Worm (Caenorhabditis elegans) whole organism, L4 larva: ENCODE measurements around the gene lurp-2.

Experiments
- D1046.2 ChIP-seq: fragments of 200-800 bp; sonication (Bioruptor generic); IDR thresholded peaks from 2 replicates; pipeline ENCODE4 v1.3.6; 2022; ENCODE audit warnings: missing genetic modification characterization, missing compliant biosample characterization
- F10B5.3 ChIP-seq: sonication (generic microtip); optimal IDR thresholded peaks from 2 replicates; lab custom pipeline; 2016; ENCODE audit warnings: mild to moderate bottlenecking, missing genetic modification characterization, missing compliant biosample characterization
- F26F4.8 ChIP-seq: fragments of 200-800 bp; sonication (Bioruptor generic); conservative IDR thresholded peaks from 2 replicates; pipeline ENCODE4 v1.3.6; 2022; ENCODE audit warnings: missing genetic modification characterization, missing compliant biosample characterization
- F37D6.2 ChIP-seq: sonication (generic microtip); optimal IDR thresholded peaks from 2 replicates; lab custom pipeline; 2016; ENCODE audit warnings: mild to moderate bottlenecking, missing genetic modification characterization, missing compliant biosample characterization
- F49E8.2 ChIP-seq: sonication (generic microtip); optimal IDR thresholded peaks from 2 replicates; lab custom pipeline; 2016; ENCODE audit warnings: missing compliant biosample characterization, mild to moderate bottlenecking, missing genetic modification characterization, borderline replicate concordance
- R02D3.7 ChIP-seq: fragments of 150-350 bp; sonication (generic microtip); optimal IDR thresholded peaks from 3 replicates; lab custom pipeline; 2014; ENCODE audit warnings: missing biosample characterization, missing genetic modification characterization
- T20F7.1 ChIP-seq: fragments of 200-800 bp; sonication (Bioruptor generic); optimal IDR thresholded peaks from 2 replicates; lab custom pipeline; 2018; ENCODE audit warnings: mild to moderate bottlenecking, missing genetic modification characterization, missing compliant biosample characterization
- Y105C5A.15 ChIP-seq: fragments of 200-800 bp; sonication (Bioruptor generic); IDR thresholded peaks from 2 replicates; pipeline ENCODE4 v1.3.6; 2022; ENCODE audit warnings: missing genetic modification characterization, missing compliant biosample characterization
- Y48G9A.11 ChIP-seq: fragments of 200-800 bp; sonication (Bioruptor generic); IDR thresholded peaks from 2 replicates; pipeline ENCODE4 v1.3.6; 2022; ENCODE audit warnings: missing genetic modification reagents, missing genetic modification characterization, missing compliant biosample characterization
- Y5F2A.4 ChIP-seq: fragments of 200-800 bp; sonication (Bioruptor generic); optimal IDR thresholded peaks from 2 replicates; lab custom pipeline; 2018; ENCODE audit warnings: mild to moderate bottlenecking, missing genetic modification characterization, missing compliant biosample characterization
- ZK337.2 ChIP-seq: fragments of 200-800 bp; sonication (Bioruptor generic); IDR thresholded peaks from 2 replicates; pipeline ENCODE4 v1.3.6; 2022; ENCODE audit warnings: missing genetic modification reagents, missing genetic modification characterization, missing compliant biosample characterization
- ZK546.5 ChIP-seq, 2 experiments: sonication (generic microtip); optimal IDR thresholded peaks; 2 replicates each; lab custom pipeline; 2017; ENCODE audit warnings: missing biosample characterization in 2 of 2, missing genetic modification characterization in 2 of 2
- ama-1 ChIP-seq: fragments of 150-350 bp; optimal IDR thresholded peaks from 2 replicates; lab custom pipeline; 2014; ENCODE audit warnings: inconsistent platforms, mixed read lengths
- ceh-20 ChIP-seq: fragments of 200-800 bp; sonication (Bioruptor generic); IDR thresholded peaks from 2 replicates; pipeline ENCODE4 v1.3.6; 2022; ENCODE audit warnings: missing genetic modification reagents, missing genetic modification characterization, missing compliant biosample characterization
- ceh-28 ChIP-seq: fragments of 150-350 bp; optimal IDR thresholded peaks from 2 replicates; lab custom pipeline; 2014; ENCODE audit warnings: missing biosample characterization, missing genetic modification reagents, missing genetic modification characterization
- ceh-32 ChIP-seq: sonication (generic microtip); optimal IDR thresholded peaks from 2 replicates; lab custom pipeline; 2016; ENCODE audit warnings: mild to moderate bottlenecking, missing genetic modification characterization, missing compliant biosample characterization; ENCODE audit not compliant: poor library complexity
- ceh-44 ChIP-seq: fragments of 200-800 bp; sonication (Bioruptor generic); IDR thresholded peaks from 2 replicates; pipeline ENCODE4 v1.3.6; 2022; ENCODE audit warnings: missing genetic modification reagents, missing genetic modification characterization, missing compliant biosample characterization
- ceh-62 ChIP-seq: sonication (generic microtip); optimal IDR thresholded peaks from 2 replicates; lab custom pipeline; 2017; ENCODE audit warnings: missing biosample characterization, missing genetic modification characterization
- ceh-82 ChIP-seq: sonication (generic microtip); optimal IDR thresholded peaks from 2 replicates; lab custom pipeline; 2017; ENCODE audit warnings: missing biosample characterization, missing genetic modification characterization
- cey-2 ChIP-seq: sonication (generic microtip); optimal IDR thresholded peaks from 3 replicates; lab custom pipeline; 2017; ENCODE audit warnings: missing genetic modification characterization, mild to moderate bottlenecking, missing compliant biosample characterization, antibody characterized with exemption, borderline replicate concordance; ENCODE audit not compliant: insufficient read depth
- ctbp-1 ChIP-seq: fragments of 200-800 bp; sonication (Bioruptor generic); IDR thresholded peaks from 2 replicates; pipeline ENCODE4 v1.3.6; 2022; ENCODE audit warnings: missing genetic modification reagents, missing genetic modification characterization, missing compliant biosample characterization
- daf-12 ChIP-seq: fragments of 150-350 bp; optimal IDR thresholded peaks from 2 replicates; lab custom pipeline; 2014; ENCODE audit warnings: missing biosample characterization, missing genetic modification reagents, missing genetic modification characterization
- daf-16 ChIP-seq, 3 experiments: sonication (generic microtip); optimal IDR thresholded peaks; 2 replicates each; lab custom pipeline; 2016 to 2017; ENCODE audit warnings: missing genetic modification characterization in 3 of 3, missing genetic modification reagents in 3 of 3, mild to moderate bottlenecking in 2 of 3, missing compliant biosample characterization in 2 of 3, missing biosample characterization in 1 of 3, moderate library complexity in 1 of 3
- daf-19 ChIP-seq: fragments of 200-800 bp; sonication (Bioruptor generic); conservative IDR thresholded peaks from 2 replicates; pipeline ENCODE4 v1.3.6; 2022; ENCODE audit warnings: missing genetic modification characterization, missing compliant biosample characterization
- dve-1 ChIP-seq: sonication (generic microtip); optimal IDR thresholded peaks from 2 replicates; lab custom pipeline; 2017; ENCODE audit warnings: antibody characterized with exemption, mild to moderate bottlenecking, missing genetic modification characterization, missing compliant biosample characterization; ENCODE audit not compliant: insufficient read depth
- egl-27 ChIP-seq: sonication (generic microtip); optimal IDR thresholded peaks from 3 replicates; lab custom pipeline; 2017; ENCODE audit warnings: missing biosample characterization, missing genetic modification reagents, missing genetic modification characterization
- fkh-10 ChIP-seq: fragments of 150-350 bp; optimal IDR thresholded peaks from 2 replicates; lab custom pipeline; 2014; ENCODE audit warnings: missing biosample characterization, missing genetic modification reagents, missing genetic modification characterization
- hlh-11 ChIP-seq: fragments of 200-800 bp; sonication (Bioruptor generic); optimal IDR thresholded peaks from 2 replicates; lab custom pipeline; 2018; ENCODE audit warnings: mild to moderate bottlenecking, missing genetic modification characterization, missing compliant biosample characterization
- hmg-1.1 ChIP-seq: fragments of 200-800 bp; sonication (Bioruptor generic); IDR thresholded peaks from 2 replicates; pipeline ENCODE4 v1.3.6; 2022; ENCODE audit warnings: missing genetic modification reagents, missing genetic modification characterization, missing compliant biosample characterization
- jun-1 ChIP-seq: fragments of 150-350 bp; optimal IDR thresholded peaks from 2 replicates; lab custom pipeline; 2014; ENCODE audit warnings: missing biosample characterization, missing genetic modification reagents, missing genetic modification characterization
- lin-13 ChIP-seq: fragments of 150-350 bp; optimal IDR thresholded peaks from 2 replicates; lab custom pipeline; 2014; ENCODE audit warnings: missing biosample characterization, missing genetic modification reagents, missing genetic modification characterization
- lin-38 ChIP-seq: fragments of 200-800 bp; sonication (Bioruptor generic); IDR thresholded peaks from 2 replicates; pipeline ENCODE4 v1.3.6; 2022; ENCODE audit warnings: missing genetic modification reagents, missing genetic modification characterization, missing compliant biosample characterization
- mes-2 ChIP-seq: sonication (generic microtip); optimal IDR thresholded peaks from 2 replicates; lab custom pipeline; 2016; ENCODE audit warnings: missing genotype, mild to moderate bottlenecking, missing genetic modification characterization, missing compliant biosample characterization; ENCODE audit not compliant: poor library complexity, severe bottlenecking
- mxl-2 ChIP-seq: fragments of 200-800 bp; sonication (Bioruptor generic); conservative IDR thresholded peaks from 2 replicates; pipeline ENCODE4 v1.3.6; 2022; ENCODE audit warnings: missing genetic modification reagents, missing genetic modification characterization, missing compliant biosample characterization
- nhr-11 ChIP-seq: fragments of 150-350 bp; optimal IDR thresholded peaks from 2 replicates; lab custom pipeline; 2014; ENCODE audit warnings: missing biosample characterization, missing genetic modification characterization
- nhr-111 ChIP-seq: fragments of 200-800 bp; sonication (Bioruptor generic); optimal IDR thresholded peaks from 2 replicates; lab custom pipeline; 2018; ENCODE audit warnings: mild to moderate bottlenecking, missing genetic modification characterization, missing compliant biosample characterization
- nhr-28 ChIP-seq: fragments of 150-350 bp; optimal IDR thresholded peaks from 2 replicates; lab custom pipeline; 2014; ENCODE audit warnings: missing biosample characterization, missing genetic modification characterization
- nhr-48 ChIP-seq: sonication (generic microtip); optimal IDR thresholded peaks from 2 replicates; lab custom pipeline; 2016; ENCODE audit warnings: mild to moderate bottlenecking, missing genetic modification characterization, missing compliant biosample characterization
- nhr-76 ChIP-seq: fragments of 150-350 bp; optimal IDR thresholded peaks from 2 replicates; lab custom pipeline; 2014; ENCODE audit warnings: missing biosample characterization, missing genetic modification characterization
- nhr-77 ChIP-seq: fragments of 150-350 bp; optimal IDR thresholded peaks from 2 replicates; lab custom pipeline; 2014; ENCODE audit warnings: missing biosample characterization, missing genetic modification characterization
- php-3 ChIP-seq: fragments of 200-800 bp; sonication (Bioruptor generic); IDR thresholded peaks from 2 replicates; pipeline ENCODE4 v1.3.6; 2022; ENCODE audit warnings: missing genetic modification reagents, missing genetic modification characterization, missing compliant biosample characterization
- pqm-1 ChIP-seq: sonication (generic microtip); optimal IDR thresholded peaks from 2 replicates; lab custom pipeline; 2017; ENCODE audit warnings: missing biosample characterization, missing genetic modification characterization
- skn-1 ChIP-seq: fragments of 150-350 bp; optimal IDR thresholded peaks from 2 replicates; lab custom pipeline; 2014; ENCODE audit warnings: missing biosample characterization, missing genetic modification characterization
- snpc-1.2 ChIP-seq: fragments of 200-800 bp; sonication (Bioruptor generic); IDR thresholded peaks from 2 replicates; pipeline ENCODE4 v1.3.6; 2022; ENCODE audit warnings: missing genetic modification reagents, missing genetic modification characterization, missing compliant biosample characterization
- spr-1 ChIP-seq: sonication (generic microtip); optimal IDR thresholded peaks from 2 replicates; lab custom pipeline; 2016; ENCODE audit warnings: mild to moderate bottlenecking, missing genetic modification characterization, missing compliant biosample characterization
- spr-3 ChIP-seq: fragments of 200-800 bp; sonication (Bioruptor generic); optimal IDR thresholded peaks from 2 replicates; lab custom pipeline; 2018; ENCODE audit warnings: mild to moderate bottlenecking, missing genetic modification characterization, missing compliant biosample characterization
- tra-1 ChIP-seq: fragments of 200-800 bp; sonication (Bioruptor generic); IDR thresholded peaks from 2 replicates; pipeline ENCODE4 v1.3.6; 2022; ENCODE audit warnings: missing genetic modification reagents, missing genetic modification characterization, missing compliant biosample characterization
- unc-39 ChIP-seq: sonication (generic microtip); optimal IDR thresholded peaks from 2 replicates; lab custom pipeline; 2017; ENCODE audit warnings: missing biosample characterization, missing genetic modification characterization
- vab-7 ChIP-seq: fragments of 200-800 bp; sonication (Bioruptor generic); IDR thresholded peaks from 2 replicates; pipeline ENCODE4 v1.3.6; 2022; ENCODE audit warnings: missing genetic modification reagents, missing genetic modification characterization, missing compliant biosample characterization
- zfp-2 ChIP-seq: sonication (generic microtip); optimal IDR thresholded peaks from 2 replicates; lab custom pipeline; 2016; ENCODE audit warnings: mild to moderate bottlenecking, missing genetic modification characterization, missing compliant biosample characterization
- zip-2 ChIP-seq: fragments of 150-350 bp; optimal IDR thresholded peaks from 2 replicates; lab custom pipeline; 2014; ENCODE audit warnings: missing biosample characterization, missing genetic modification characterization
- ztf-11 ChIP-seq: fragments of 150-350 bp; optimal IDR thresholded peaks from 2 replicates; lab custom pipeline; 2014; ENCODE audit warnings: missing biosample characterization, missing genetic modification characterization

The lurp-2 gene

DNA sequence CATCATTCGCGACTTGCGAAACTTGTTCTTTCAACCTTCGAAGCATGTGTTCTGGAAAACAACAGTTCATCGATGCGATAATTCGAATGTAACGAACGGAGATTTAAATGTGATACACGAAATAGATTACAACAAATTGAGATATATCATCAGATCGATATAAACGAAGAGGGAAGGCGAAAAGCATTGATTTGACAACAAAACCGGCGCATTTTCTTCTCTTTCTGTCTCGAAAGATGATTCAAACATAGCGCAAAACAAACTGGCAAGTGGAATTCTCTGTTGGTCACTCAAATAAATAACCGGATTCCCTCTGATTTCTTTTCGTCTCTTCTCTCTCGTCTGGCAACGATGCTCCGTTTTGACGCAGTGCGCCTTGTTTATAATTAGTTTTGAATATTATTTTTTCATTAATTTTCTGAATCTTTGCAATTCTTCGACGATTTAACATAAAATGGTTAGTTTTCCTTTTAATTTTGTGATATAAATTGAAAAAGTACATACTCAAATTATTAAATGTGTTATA lies 44.0 kb downstream of the lurp-2 start, which contains the start of the genes eea-1 and gut-2 (continued):
- TF ChIP-seq daf-19 (GFP tag; lab: Robert Waterston, UW) (no peak), F49E8.2 (tag; lab: Kevin White, UChicago) (no peak), daf-12 (no peak), php-3 (GFP tag; lab: Robert Waterston, UW) (no peak), tra-1 (no peak), Y105C5A.15 (GFP tag; lab: Robert Waterston, UW) (no peak), hlh-11 (tag; lab: Kevin White, UChicago) (peak; percentile 54), ceh-28 (tag; lab: Kevin White, UChicago) (no peak), F26F4.8 (GFP tag; lab: Robert Waterston, UW) (no peak), mxl-2 (GFP tag; lab: Robert Waterston, UW) (no peak), fkh-10 (GFP tag; lab: Kevin White, UChicago) (no peak), ctbp-1 (GFP tag; lab: Robert Waterston, UW) (no peak), ama-1 (lab: Kevin White, UChicago) (no peak), F10B5.3 (tag; lab: Kevin White, UChicago) (no peak), snpc-1.2 (no peak), ceh-62 (no peak), pqm-1 (no peak), zip-2 (tag; lab: Kevin White, UChicago) (no peak), nhr-28 (peak; percentile 47), T20F7.1 (GFP tag; lab: Kevin White, UChicago) (peak; percentile 97), lin-13 (GFP tag; lab: Kevin White, UChicago) (no peak), nhr-111 (no peak), ZK546.5 (tag; optimal IDR thresholded peaks at IDR 0.05; lab: Kevin White, UChicago) (no peak), ceh-82 (no peak), mes-2 (peak; percentile 88), ceh-32 (tag; lab: Kevin White, UChicago) (no peak), ztf-11 (tag; lab: Kevin White, UChicago) (no peak), nhr-48 (no peak), zfp-2 (tag; lab: Kevin White, UChicago) (no peak), cey-2 (tag; lab: Kevin White, UChicago) (no peak), ceh-20 (GFP tag; lab: Robert Waterston, UW) (no peak), lin-38 (peak; percentile 35; the same call in 1 of the 2 replicates), D1046.2 (GFP tag; lab: Robert Waterston, UW) (no peak), egl-27 (no peak), unc-39 (no peak), R02D3.7 (tag; lab: Kevin White, UChicago) (no peak), dve-1 (tag; lab: Kevin White, UChicago) (no peak), daf-16 (GFP tag; optimal IDR thresholded peaks at IDR 0.05; lab: Kevin White, UChicago) (no peak), daf-16 (tag; optimal IDR thresholded peaks at IDR 0.05; lab: Kevin White, UChicago) (no peak), ceh-44 (no peak), vab-7 (GFP tag; lab: Robert Waterston, UW) (no peak), hmg-1.1 (GFP tag; lab: Robert Waterston, UW) (no peak), jun-1 (tag; lab: Kevin White, UChicago) (no peak), skn-1 (tag; lab: Kevin White, UChicago) (no peak), nhr-76 (tag; lab: Kevin White, UChicago) (no peak), ZK337.2 (GFP tag; lab: Robert Waterston, UW) (no peak), Y5F2A.4 (GFP tag; lab: Kevin White, UChicago) (no peak), spr-1 (tag; lab: Kevin White, UChicago) (no peak), nhr-77 (tag; lab: Kevin White, UChicago) (no peak), nhr-11 (tag; lab: Kevin White, UChicago) (no peak), spr-3 (GFP tag; lab: Kevin White, UChicago) (no peak), F37D6.2 (no peak), Y48G9A.11 (GFP tag; lab: Robert Waterston, UW) (peak; percentile 98)
